Worm (Caenorhabditis elegans): ENCODE results near the gene T06C10.3.

The T06C10.3 gene

ce11 chrIV:7909455-7910141 is 39.0 kb downstream of the T06C10.3 start (continued):
- TF ChIP-seq swsn-7 (tag; optimal IDR thresholded peaks at IDR 0.05) (peak; percentile 20), C04F5.9 (tag; optimal IDR thresholded peaks at IDR 0.05) (no peak), lin-15B (tag; optimal IDR thresholded peaks at IDR 0.05) (no peak), hlh-17 (GFP tag; optimal IDR thresholded peaks at IDR 0.05; ENCODE audit: borderline replicate concordance) (no peak), snu-23 (GFP tag; optimal IDR thresholded peaks at IDR 0.05) (peak; percentile 37), ets-5 (GFP tag; IDR thresholded peaks at IDR 0.05) (no peak), mdl-1 (tag; optimal IDR thresholded peaks at IDR 0.05) (peak in 1 of 2 experiments; percentile 13), efl-3 (GFP tag; optimal IDR thresholded peaks at IDR 0.05) (no peak), nhr-12 (tag; optimal IDR thresholded peaks at IDR 0.05) (no peak), nhr-11 (tag; optimal IDR thresholded peaks at IDR 0.05) (no peak), dpl-1 (GFP tag; optimal IDR thresholded peaks at IDR 0.05) (no peak), snpc-4 (tag; optimal IDR thresholded peaks at IDR 0.05) (no peak), efl-1 (optimal IDR thresholded peaks at IDR 0.05) (peak in 1 of 2 experiments; percentile 32), efl-1 (GFP tag; optimal IDR thresholded peaks at IDR 0.05 in 1 of 2) (peak; percentile 9 to 92), dsc-1 (tag; optimal IDR thresholded peaks at IDR 0.05) (no peak), tbx-2 (tag; optimal IDR thresholded peaks at IDR 0.05) (peak; percentile 3), egl-13 (tag; optimal IDR thresholded peaks at IDR 0.05) (peak; percentile 41), unc-62 (GFP tag; optimal IDR thresholded peaks at IDR 0.05) (no peak)

DNA sequence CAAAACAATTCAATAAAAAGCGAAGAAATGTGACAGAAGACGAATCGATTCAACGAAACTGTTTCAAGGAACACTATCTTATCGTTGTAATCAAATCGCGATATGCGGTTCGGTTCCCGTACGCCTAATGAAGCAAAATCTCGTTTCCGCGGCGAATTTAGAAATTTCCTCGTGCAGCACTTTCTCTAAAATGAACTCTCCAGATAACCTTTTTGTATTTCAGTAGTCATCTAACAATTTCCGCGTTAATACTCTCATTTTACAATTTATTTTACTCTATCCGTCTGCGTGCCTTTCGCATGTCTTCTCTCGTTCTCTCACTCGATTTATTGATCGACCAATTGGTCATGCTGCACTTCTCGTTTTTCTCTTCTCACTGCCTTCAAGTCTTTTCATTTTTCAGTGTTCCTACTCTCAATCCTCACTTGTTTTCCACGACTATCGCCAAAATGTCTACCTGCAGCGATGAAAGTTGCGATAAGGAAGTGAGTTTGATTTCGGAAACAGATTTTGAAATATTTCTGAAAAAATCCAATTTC is 39.7 kb downstream of the T06C10.3 start, which contains the start of the genes npp-27 and ntl-4:
Gene npp-27, minus strand, starts transcription at position 51 of the 539 bp plus-strand sequence.
Gene ntl-4, plus strand, starts transcription at position 379 of the 539 bp plus-strand sequence.
- peak; percentile 25 to 37 for TF ChIP-seq efl-1 (optimal IDR thresholded peaks at IDR 0.05)
- TF ChIP-seq efl-1 (GFP tag; optimal IDR thresholded peaks at IDR 0.05 in 1 of 2) = peak; percentile 29 to 80
- no peak for TF ChIP-seq hlh-4 (tag; optimal IDR thresholded peaks at IDR 0.05)
- TF ChIP-seq pqm-1 (tag; optimal IDR thresholded peaks at IDR 0.05) = no peak
- TF ChIP-seq aha-1 (tag; optimal IDR thresholded peaks at IDR 0.05) = no peak
- TF ChIP-seq fkh-10 (GFP tag; optimal IDR thresholded peaks at IDR 0.05) = no peak
- TF ChIP-seq unc-30 (tag; optimal IDR thresholded peaks at IDR 0.05) = no peak
- TF ChIP-seq pag-3 (tag; optimal IDR thresholded peaks at IDR 0.05; ENCODE audit: borderline replicate concordance, insufficient read depth) = no peak
- TF ChIP-seq sptf-1 (tag; optimal IDR thresholded peaks at IDR 0.05) = no peak
- no peak for TF ChIP-seq pax-3 (tag; optimal IDR thresholded peaks at IDR 0.05)
- no peak for TF ChIP-seq lin-15B (tag; optimal IDR thresholded peaks at IDR 0.05)
- no peak for TF ChIP-seq efl-3 (GFP tag; optimal IDR thresholded peaks at IDR 0.05)
- TF ChIP-seq nhr-47 (tag; optimal IDR thresholded peaks at IDR 0.05) = no peak
- TF ChIP-seq grh-1 (GFP tag; IDR thresholded peaks at IDR 0.05) = no peak
- no peak for TF ChIP-seq lin-13 (GFP tag; optimal IDR thresholded peaks at IDR 0.05)
- TF ChIP-seq mdl-1 (tag; optimal IDR thresholded peaks at IDR 0.05) = no peak
- TF ChIP-seq tbx-2 (tag; optimal IDR thresholded peaks at IDR 0.05) = no peak
- peak; percentile 33 for TF ChIP-seq snu-23 (GFP tag; optimal IDR thresholded peaks at IDR 0.05)
- no peak for TF ChIP-seq C16A3.4 (tag; optimal IDR thresholded peaks at IDR 0.05)
- peak; percentile 41 for TF ChIP-seq nhr-20 (tag; optimal IDR thresholded peaks at IDR 0.05)
- TF ChIP-seq nhr-19 (GFP tag; conservative IDR thresholded peaks at IDR 0.05) = peak; percentile 28; the same call in 1 of the 2 replicates
- TF ChIP-seq Y116A8C.19 (tag; optimal IDR thresholded peaks at IDR 0.05; ENCODE audit: borderline replicate concordance) = no peak
- peak; percentile 32 for TF ChIP-seq dsc-1 (tag; optimal IDR thresholded peaks at IDR 0.05)
- TF ChIP-seq zag-1 (tag; optimal IDR thresholded peaks at IDR 0.05) = no peak
- TF ChIP-seq lin-14 (GFP tag; optimal IDR thresholded peaks at IDR 0.05) = peak; percentile 24
- no peak for TF ChIP-seq ets-5 (GFP tag; IDR thresholded peaks at IDR 0.05)
- TF ChIP-seq irx-1 (tag; optimal IDR thresholded peaks at IDR 0.05) = no peak
- no peak for TF ChIP-seq unc-86 (tag; optimal IDR thresholded peaks at IDR 0.05)
- peak; percentile 2 for TF ChIP-seq rnt-1 (tag; optimal IDR thresholded peaks at IDR 0.05)
- TF ChIP-seq unc-130 (tag; optimal IDR thresholded peaks at IDR 0.05) = no peak
- TF ChIP-seq lir-3 (tag; optimal IDR thresholded peaks at IDR 0.05; ENCODE audit: poor library complexity) = no peak
- no peak for TF ChIP-seq skn-1 (tag; optimal IDR thresholded peaks at IDR 0.05)
- no peak for TF ChIP-seq ceh-88 (GFP tag; IDR thresholded peaks at IDR 0.05)
- TF ChIP-seq fos-1 (tag; optimal IDR thresholded peaks at IDR 0.05) = no peak
- TF ChIP-seq nhr-11 (tag; optimal IDR thresholded peaks at IDR 0.05) = no peak
- no peak for TF ChIP-seq elt-2 (tag; optimal IDR thresholded peaks at IDR 0.05)
- TF ChIP-seq ceh-82 (tag; optimal IDR thresholded peaks at IDR 0.05) = no peak
- no peak for TF ChIP-seq isw-1 (GFP tag; IDR thresholded peaks at IDR 0.05)
- peak; percentile 57 for TF ChIP-seq ama-1 (optimal IDR thresholded peaks at IDR 0.05)
- TF ChIP-seq hlh-17 (GFP tag; optimal IDR thresholded peaks at IDR 0.05; ENCODE audit: borderline replicate concordance) = no peak
- TF ChIP-seq blmp-1 (tag; optimal IDR thresholded peaks at IDR 0.05) = peak; percentile 18

Data from whole organism, L1 larva.